Worm (Caenorhabditis elegans) whole organism, midembryonic: Measurements from ENCODE around the gene ccep-135.

Experiments used
- cog-1 ChIP-seq: sonication (generic microtip); optimal IDR thresholded peaks from 2 replicates; lab custom pipeline; 2016; ENCODE audit warnings: missing genetic modification characterization, missing compliant biosample characterization
- flt-1 ChIP-seq: fragments of 200-800 bp; sonication (Bioruptor generic); IDR thresholded peaks from 2 replicates; pipeline ENCODE4 v1.3.6; 2022; ENCODE audit warnings: missing genetic modification characterization, missing compliant biosample characterization
- klf-2 ChIP-seq: fragments of 200-800 bp; sonication (Bioruptor generic); conservative IDR thresholded peaks from 2 replicates; pipeline ENCODE4 v1.3.6; 2022; ENCODE audit warnings: missing genetic modification reagents, missing genetic modification characterization, missing compliant biosample characterization
- med-1 ChIP-seq: sonication (generic microtip); optimal IDR thresholded peaks from 2 replicates; lab custom pipeline; 2017; ENCODE audit warnings: missing genetic modification characterization, mild to moderate bottlenecking, missing compliant biosample characterization, antibody characterized with exemption, missing genetic modification reagents; ENCODE audit not compliant: insufficient read depth
- ref-1 ChIP-seq: fragments of 200-800 bp; sonication (Bioruptor generic); conservative IDR thresholded peaks from 2 replicates; pipeline ENCODE4 v1.3.6; 2022; ENCODE audit warnings: missing genetic modification reagents, missing genetic modification characterization, missing compliant biosample characterization
- ztf-29 ChIP-seq: fragments of 200-800 bp; sonication (Bioruptor generic); IDR thresholded peaks from 2 replicates; pipeline ENCODE4 v1.3.6; 2022; ENCODE audit warnings: missing genetic modification reagents, missing genetic modification characterization, missing compliant biosample characterization

DNA sequence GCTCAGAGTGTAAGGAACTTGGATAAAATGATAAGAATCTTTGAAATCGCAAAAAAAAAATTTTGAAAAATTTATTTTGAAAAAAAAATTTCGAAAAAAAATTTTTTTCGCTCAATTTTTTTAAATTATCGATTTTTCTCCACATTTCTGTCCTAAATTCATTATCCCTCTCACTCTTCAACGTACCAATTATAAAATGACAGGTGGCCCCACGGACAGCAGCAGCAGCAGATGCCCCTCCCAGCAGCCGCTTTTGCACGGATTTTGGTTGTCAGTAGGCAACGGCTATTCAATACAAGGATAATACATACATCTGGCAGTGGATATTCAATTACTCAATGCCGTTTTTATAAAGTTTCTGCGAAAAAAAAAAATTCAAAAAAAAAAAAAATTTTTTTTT, 5.2 kb upstream of the ccep-135 start, which contains the start of gene sft-1:
- TF ChIP-seq cog-1 (tag; lab: Kevin White, UChicago), result no peak
- TF ChIP-seq ref-1 (GFP tag; lab: Robert Waterston, UW), result no peak
- no peak for TF ChIP-seq ztf-29 (GFP tag; lab: Robert Waterston, UW)
- TF ChIP-seq med-1, result no peak
- TF ChIP-seq flt-1 (GFP tag; lab: Robert Waterston, UW), result no peak
- TF ChIP-seq klf-2 (GFP tag; lab: Robert Waterston, UW), result no peak
